Fruit fly (Drosophila melanogaster) whole organism, embryonic: ENCODE results near the gene Lcp65Ad.

Experiments
- Adf1 ChIP-seq: fragments of 200-800 bp; sonication (Bioruptor generic); IDR thresholded peaks from 2 replicates; pipeline ENCODE4 v1.3.6; 2022; ENCODE audit warnings: missing biosample characterization, missing genetic modification characterization
- Bdp1 ChIP-seq: fragments of 200-800 bp; sonication (Bioruptor generic); optimal IDR thresholded peaks from 3 replicates; lab custom pipeline; 2016; ENCODE audit warnings: missing biosample characterization, missing genetic modification characterization
- Blimp-1 ChIP-seq: fragments of 200-800 bp; sonication (Bioruptor generic); optimal IDR thresholded peaks from 3 replicates; lab custom pipeline; 2018; ENCODE audit warnings: missing biosample characterization, missing genetic modification characterization, mild to moderate bottlenecking, moderate library complexity, missing genetic modification reagents
- CG11398 ChIP-seq: fragments of 200-800 bp; sonication (Bioruptor generic); optimal IDR thresholded peaks from 2 replicates; lab custom pipeline; 2016; ENCODE audit warnings: missing biosample characterization, missing genetic modification characterization
- CG11695 ChIP-seq: fragments of 200-800 bp; sonication (Bioruptor generic); IDR thresholded peaks from 3 replicates; pipeline ENCODE4 v1.3.6; 2022; ENCODE audit warnings: missing biosample characterization, missing genetic modification characterization
- CG12104 ChIP-seq: fragments of 200-800 bp; sonication (Bioruptor generic); optimal IDR thresholded peaks from 3 replicates; lab custom pipeline; 2016; ENCODE audit warnings: missing biosample characterization, missing genetic modification characterization
- CG13296 ChIP-seq: fragments of 200-800 bp; sonication (Bioruptor generic); optimal IDR thresholded peaks from 3 replicates; lab custom pipeline; 2018; ENCODE audit warnings: missing biosample characterization, mild to moderate bottlenecking, missing genetic modification characterization
- CG13624 ChIP-seq: fragments of 200-800 bp; sonication (Bioruptor generic); optimal IDR thresholded peaks from 2 replicates; lab custom pipeline; 2016; ENCODE audit warnings: missing biosample characterization, missing genetic modification characterization
- CG13775 ChIP-seq: fragments of 200-800 bp; sonication (Bioruptor generic); optimal IDR thresholded peaks from 3 replicates; lab custom pipeline; 2017; ENCODE audit warnings: missing biosample characterization, mild to moderate bottlenecking, missing genetic modification characterization
- CG1603 ChIP-seq: fragments of 200-800 bp; sonication (Bioruptor generic); optimal IDR thresholded peaks from 2 replicates; lab custom pipeline; 2019; ENCODE audit warnings: missing biosample characterization, mild to moderate bottlenecking, missing genetic modification characterization, moderate library complexity
- CG16779 ChIP-seq: fragments of 200-800 bp; sonication (Bioruptor generic); IDR thresholded peaks from 2 replicates; pipeline ENCODE4 v1.3.6; 2022; ENCODE audit warnings: missing biosample characterization, missing genetic modification characterization
- CG16815 ChIP-seq: fragments of 200-800 bp; sonication (Bioruptor generic); optimal IDR thresholded peaks from 3 replicates; lab custom pipeline; 2017; ENCODE audit warnings: missing biosample characterization, mild to moderate bottlenecking, missing genetic modification characterization
- CG2120 ChIP-seq: fragments of 200-800 bp; sonication (Bioruptor generic); optimal IDR thresholded peaks from 3 replicates; lab custom pipeline; 2016; ENCODE audit warnings: missing biosample characterization, missing genetic modification characterization
- CG30020 ChIP-seq: fragments of 200-800 bp; optimal IDR thresholded peaks from 2 replicates; lab custom pipeline; 2019; ENCODE audit warnings: missing biosample characterization, mild to moderate bottlenecking, missing genetic modification characterization, moderate library complexity
- CG31441 ChIP-seq: fragments of 200-800 bp; sonication (Bioruptor generic); IDR thresholded peaks from 2 replicates; pipeline ENCODE4 v1.3.6; 2022; ENCODE audit warnings: missing biosample characterization, missing genetic modification characterization
- CG3847 ChIP-seq: fragments of 200-800 bp; sonication (Bioruptor generic); IDR thresholded peaks from 2 replicates; pipeline ENCODE4 v1.3.6; 2022; ENCODE audit warnings: missing biosample characterization, missing genetic modification characterization
- CG4360 ChIP-seq: fragments of 200-800 bp; sonication (Bioruptor generic); IDR thresholded peaks from 2 replicates; pipeline ENCODE4 v1.3.6; 2022; ENCODE audit warnings: missing biosample characterization, missing genetic modification characterization
- CG43689 ChIP-seq: fragments of 200-800 bp; sonication (Bioruptor generic); IDR thresholded peaks from 2 replicates; pipeline ENCODE4 v1.3.6; 2022; ENCODE audit warnings: missing biosample characterization, missing genetic modification characterization
- CG6272 ChIP-seq: fragments of 200-800 bp; sonication (Bioruptor generic); IDR thresholded peaks from 2 replicates; pipeline ENCODE4 v1.3.6; 2022; ENCODE audit warnings: missing biosample characterization, missing genetic modification characterization
- CG7271 ChIP-seq: fragments of 200-800 bp; sonication (Bioruptor generic); optimal IDR thresholded peaks from 2 replicates; lab custom pipeline; 2018; ENCODE audit warnings: missing biosample characterization, mild to moderate bottlenecking, missing genetic modification characterization, moderate library complexity
- CG8359 ChIP-seq: fragments of 200-800 bp; sonication (Bioruptor generic); optimal IDR thresholded peaks from 2 replicates; lab custom pipeline; 2017; ENCODE audit warnings: missing biosample characterization, mild to moderate bottlenecking, missing genetic modification characterization, borderline replicate concordance
- CG8388 ChIP-seq: fragments of 200-800 bp; sonication (Bioruptor generic); optimal IDR thresholded peaks from 2 replicates; lab custom pipeline; 2019; ENCODE audit warnings: missing biosample characterization, mild to moderate bottlenecking, missing genetic modification characterization, moderate library complexity
- CG9797 ChIP-seq: fragments of 200-800 bp; sonication (Bioruptor generic); optimal IDR thresholded peaks from 3 replicates; lab custom pipeline; 2018; ENCODE audit warnings: missing biosample characterization, mild to moderate bottlenecking, missing genetic modification characterization
- D19A ChIP-seq: fragments of 200-800 bp; optimal IDR thresholded peaks from 3 replicates; lab custom pipeline; 2019; ENCODE audit warnings: missing biosample characterization, mild to moderate bottlenecking, missing genetic modification characterization, moderate library complexity
- Ets65A ChIP-seq: fragments of 200-800 bp; sonication (Bioruptor generic); peaks from one replicate; lab custom pipeline; 2016; ENCODE audit warnings: missing biosample characterization, missing genetic modification characterization
- Gsc ChIP-seq: fragments of 200-800 bp; sonication (Bioruptor generic); IDR thresholded peaks from 2 replicates; pipeline ENCODE4 v1.3.6; 2022; ENCODE audit warnings: missing biosample characterization, missing genetic modification characterization
- HHEX ChIP-seq: fragments of 200-800 bp; sonication (Bioruptor generic); optimal IDR thresholded peaks from 3 replicates; lab custom pipeline; 2017; ENCODE audit warnings: missing biosample characterization, mild to moderate bottlenecking, missing genetic modification characterization, missing genetic modification reagents
- Hmx ChIP-seq: fragments of 200-800 bp; sonication (Bioruptor generic); optimal IDR thresholded peaks from 2 replicates; lab custom pipeline; 2016; ENCODE audit warnings: missing biosample characterization, missing genetic modification characterization
- Hr51 ChIP-seq, 2 experiments: fragments of 200-800 bp; sonication (Bioruptor generic); optimal IDR thresholded peaks; 2 replicates in 1 of 2; 3 replicates in 1 of 2; lab custom pipeline; 2016 to 2018; ENCODE audit warnings: missing biosample characterization in 2 of 2, missing genetic modification characterization in 2 of 2, mild to moderate bottlenecking in 1 of 2, moderate library complexity in 1 of 2
- Max ChIP-seq: fragments of 200-800 bp; sonication (Bioruptor generic); optimal IDR thresholded peaks from 2 replicates; lab custom pipeline; 2016; ENCODE audit warnings: missing biosample characterization, mild to moderate bottlenecking, missing genetic modification characterization
- NFAT ChIP-seq: fragments of 200-800 bp; sonication (Bioruptor generic); IDR thresholded peaks from 2 replicates; pipeline ENCODE4 v1.3.6; 2022; ENCODE audit warnings: missing biosample characterization, missing genetic modification characterization
- Ravus ChIP-seq: fragments of 200-800 bp; sonication (Bioruptor generic); IDR thresholded peaks from 2 replicates; pipeline ENCODE4 v1.3.6; 2022; ENCODE audit warnings: missing biosample characterization, missing genetic modification characterization
- ara ChIP-seq: fragments of 200-800 bp; sonication (Bioruptor generic); IDR thresholded peaks from 2 replicates; pipeline ENCODE4 v1.3.6; 2022; ENCODE audit warnings: missing biosample characterization, missing genetic modification characterization
- bab2 ChIP-seq: fragments of 200-800 bp; sonication (Bioruptor generic); optimal IDR thresholded peaks from 2 replicates; lab custom pipeline; 2016; ENCODE audit warnings: missing biosample characterization, missing genetic modification characterization
- bbx ChIP-seq: fragments of 200-800 bp; sonication (Bioruptor generic); IDR thresholded peaks from 2 replicates; pipeline ENCODE4 v1.3.6; 2022; ENCODE audit warnings: missing biosample characterization, missing genetic modification characterization; ENCODE audit not compliant: partially characterized antibody
- chn ChIP-seq: fragments of 200-800 bp; sonication (Bioruptor generic); optimal IDR thresholded peaks from 2 replicates; lab custom pipeline; 2016; ENCODE audit warnings: missing biosample characterization, missing genetic modification characterization
- corto ChIP-seq: fragments of 200-800 bp; sonication (Bioruptor generic); optimal IDR thresholded peaks from 2 replicates; lab custom pipeline; 2016; ENCODE audit warnings: missing biosample characterization, mild to moderate bottlenecking, missing genetic modification characterization, moderate library complexity
- crp ChIP-seq, 2 experiments: fragments of 200-800 bp; sonication (Bioruptor generic); optimal IDR thresholded peaks; 2 replicates in 1 of 2; 3 replicates in 1 of 2; lab custom pipeline; 2017; ENCODE audit warnings: missing biosample characterization in 2 of 2, missing genetic modification characterization in 2 of 2, mild to moderate bottlenecking in 1 of 2, moderate library complexity in 1 of 2
- fd64A ChIP-seq: fragments of 200-800 bp; sonication (Bioruptor generic); optimal IDR thresholded peaks from 3 replicates; lab custom pipeline; 2018; ENCODE audit warnings: missing biosample characterization, mild to moderate bottlenecking, missing genetic modification characterization
- insv ChIP-seq, 2 experiments: fragments of 200-800 bp; sonication (Bioruptor generic); optimal IDR thresholded peaks; 3 replicates each; lab custom pipeline; 2016 to 2018; ENCODE audit warnings: missing biosample characterization in 2 of 2, missing genetic modification characterization in 2 of 2
- mirr ChIP-seq: fragments of 200-800 bp; sonication (Bioruptor generic); optimal IDR thresholded peaks from 3 replicates; lab custom pipeline; 2018; ENCODE audit warnings: missing biosample characterization, mild to moderate bottlenecking, missing genetic modification characterization
- nerfin-1 ChIP-seq: fragments of 200-800 bp; sonication (Bioruptor generic); optimal IDR thresholded peaks from 3 replicates; lab custom pipeline; 2019; ENCODE audit warnings: missing biosample characterization, mild to moderate bottlenecking, missing genetic modification characterization, moderate library complexity
- peb ChIP-seq: fragments of 200-800 bp; sonication (Bioruptor generic); IDR thresholded peaks from 2 replicates; pipeline ENCODE4 v1.3.6; 2022; ENCODE audit warnings: missing biosample characterization, missing genetic modification characterization
- pum ChIP-seq: fragments of 200-800 bp; sonication (Bioruptor generic); optimal IDR thresholded peaks from 2 replicates; lab custom pipeline; 2016; ENCODE audit warnings: missing biosample characterization, missing genetic modification characterization
- repo ChIP-seq: fragments of 200-800 bp; sonication (Bioruptor generic); optimal IDR thresholded peaks from 2 replicates; lab custom pipeline; 2016; ENCODE audit warnings: missing biosample characterization, missing genetic modification characterization
- rib ChIP-seq: fragments of 200-800 bp; sonication (Bioruptor generic); IDR thresholded peaks from 2 replicates; pipeline ENCODE4 v1.3.6; 2022; ENCODE audit warnings: missing biosample characterization, missing genetic modification characterization
- seq ChIP-seq: fragments of 200-800 bp; sonication (Bioruptor generic); IDR thresholded peaks from 2 replicates; pipeline ENCODE4 v1.3.6; 2022; ENCODE audit warnings: missing biosample characterization, missing genetic modification characterization
- tna ChIP-seq: fragments of 200-800 bp; sonication (Bioruptor generic); IDR thresholded peaks from 2 replicates; pipeline ENCODE4 v1.3.6; 2022; ENCODE audit warnings: missing biosample characterization, missing genetic modification characterization; ENCODE audit not compliant: partially characterized antibody

Gene Lcp65Ad

DNA sequence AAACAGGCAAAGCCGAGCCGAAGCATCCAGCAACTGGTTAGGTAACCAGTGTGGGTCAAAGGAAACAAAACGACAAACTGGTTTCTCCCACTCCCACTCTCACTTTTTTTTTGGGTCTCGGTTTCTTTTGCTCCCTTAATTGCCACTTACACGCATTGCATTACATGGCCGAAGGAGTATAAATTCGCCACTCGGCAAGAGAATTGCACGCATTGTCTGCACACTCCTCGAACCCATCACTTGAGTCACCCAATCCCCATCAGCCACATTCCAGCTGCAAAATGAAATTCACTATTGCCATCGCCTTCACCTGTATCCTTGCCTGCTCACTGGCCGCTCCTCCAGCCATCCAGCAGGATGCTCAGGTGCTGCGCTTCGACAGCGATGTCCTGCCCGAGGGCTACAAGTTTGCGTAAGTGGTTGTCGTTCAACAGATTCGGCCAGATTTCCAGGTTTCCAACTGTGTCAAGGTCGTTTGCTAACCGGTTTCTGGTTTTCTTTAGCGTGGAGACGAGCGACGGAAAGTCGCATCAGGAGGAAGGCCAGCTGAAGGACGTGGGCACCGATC lies at the start of gene Lcp65Ad:
Gene Lcp65Ad, plus strand, starts transcription at position 208 of the 568 bp plus-strand sequence.
- TF ChIP-seq CG11695 (GFP tag; lab: Robert Waterston, UW) (no peak), Ets65A (GFP tag; lab: Kevin White, UChicago) (peak; percentile 85), CG13296 (GFP tag; lab: Kevin White, UChicago) (no peak), Blimp-1 (GFP tag; lab: Kevin White, UChicago) (peak; percentile 25)

DNA sequence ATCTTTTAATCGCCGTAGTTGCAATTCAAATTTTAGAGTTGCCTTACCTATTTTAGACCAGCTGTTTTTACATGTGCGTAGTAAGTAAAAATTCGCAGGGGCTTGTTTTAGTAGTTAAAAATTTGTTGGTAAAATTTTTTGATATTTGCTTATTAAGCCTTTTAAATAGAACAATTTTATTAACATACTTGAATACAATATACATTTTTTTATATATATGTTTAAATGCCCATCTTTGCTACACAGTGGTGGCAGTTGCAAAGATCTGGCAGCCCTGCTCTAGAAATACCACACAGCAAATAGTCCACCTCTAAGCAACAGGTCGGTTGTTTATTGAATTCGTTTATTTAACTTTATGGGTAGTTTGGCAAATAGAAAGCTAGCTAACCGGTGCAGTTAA lies 48.5 kb upstream of the Lcp65Ad start, which contains the start of the genes CG10467 and loj:
Gene CG10467, minus strand, starts transcription at position 51 of the 400 bp plus-strand sequence.
Gene loj, plus strand, starts transcription at position 291 of the 400 bp plus-strand sequence.
- TF ChIP-seq repo (GFP tag; lab: Kevin White, UChicago) (peak; percentile 34), fd64A (GFP tag; lab: Kevin White, UChicago) (peak; percentile 36), CG8359 (GFP tag; lab: Kevin White, UChicago) (peak; percentile 67), peb (peak; percentile 92), CG43689 (GFP tag; lab: Robert Waterston, UW) (peak; percentile 87), CG7271 (peak; percentile 94), CG4360 (GFP tag; lab: Robert Waterston, UW) (peak; percentile 53), Bdp1 (peak; percentile 78), corto (GFP tag; lab: Kevin White, UChicago) (no peak), D19A (peak; percentile 87), NFAT (GFP tag; lab: Robert Waterston, UW) (peak; percentile 97), Ravus (GFP tag; lab: Robert Waterston, UW) (peak; percentile 88), CG31441 (peak; percentile 96), ara (peak; percentile 96), CG9797 (GFP tag; lab: Kevin White, UChicago) (peak; percentile 47), chn (GFP tag; lab: Kevin White, UChicago) (peak; percentile 91), seq (GFP tag; lab: Robert Waterston, UW) (peak; percentile 86), pum (GFP tag; lab: Kevin White, UChicago) (peak; percentile 83), Adf1 (GFP tag; lab: Robert Waterston, UW) (peak; percentile 79), Hmx (GFP tag; lab: Kevin White, UChicago) (peak; percentile 73), CG12104 (GFP tag; lab: Kevin White, UChicago) (peak; percentile 93), HHEX (GFP tag; lab: Kevin White, UChicago) (peak; percentile 91), CG3847 (GFP tag; lab: Robert Waterston, UW) (peak; percentile 98), CG30020 (tag; lab: Kevin White, UChicago) (peak; percentile 87), rib (GFP tag; lab: Robert Waterston, UW) (peak; percentile 93), CG16779 (GFP tag; lab: Robert Waterston, UW) (peak; percentile 88), mirr (GFP tag; lab: Kevin White, UChicago) (peak; percentile 53), tna (no peak), CG13624 (GFP tag; lab: Kevin White, UChicago) (peak; percentile 85), CG2120 (peak; percentile 95), CG11398 (GFP tag; lab: Kevin White, UChicago) (peak; percentile 23), CG8388 (GFP tag; lab: Kevin White, UChicago) (peak; percentile 89), Hr51 (GFP tag; optimal IDR thresholded peaks at IDR 0.05; lab: Kevin White, UChicago) (peak; percentile 91 to 95), bab2 (GFP tag; lab: Kevin White, UChicago) (peak; percentile 88), insv (GFP tag; optimal IDR thresholded peaks at IDR 0.05; lab: Kevin White, UChicago) (peak in 1 of 2 experiments; percentile 63), bbx (peak; percentile 58), crp (GFP tag; optimal IDR thresholded peaks at IDR 0.05; lab: Kevin White, UChicago) (peak; percentile 91 to 97), Gsc (GFP tag; lab: Robert Waterston, UW) (peak; percentile 95), CG1603 (tag; lab: Kevin White, UChicago) (peak; percentile 51), nerfin-1 (tag; lab: Kevin White, UChicago) (peak; percentile 93), CG13775 (GFP tag; lab: Kevin White, UChicago) (peak; percentile 96), CG16815 (peak; percentile 98), Max (GFP tag; lab: Kevin White, UChicago) (peak; percentile 92), CG6272 (GFP tag; lab: Robert Waterston, UW) (peak; percentile 98)
